Fruit fly (Drosophila melanogaster) whole organism, adult: Measurements from ENCODE around the gene HLH3B.

Experiments used
- CG11617 ChIP-seq: fragments of 200-800 bp; sonication (Bioruptor generic); optimal IDR thresholded peaks from 2 replicates; lab custom pipeline; 2017; ENCODE audit warnings: mild to moderate bottlenecking, missing biosample characterization, missing genetic modification reagents, missing genetic modification characterization
- CG12768 ChIP-seq: fragments of 200-800 bp; sonication (Bioruptor generic); optimal IDR thresholded peaks from 2 replicates; lab custom pipeline; 2017; ENCODE audit warnings: missing biosample characterization, missing genetic modification characterization, mild to moderate bottlenecking, moderate library complexity, missing genetic modification reagents
- CG14711 ChIP-seq: fragments of 200-800 bp; sonication (Bioruptor generic); optimal IDR thresholded peaks from 2 replicates; lab custom pipeline; 2018; ENCODE audit warnings: missing biosample characterization, mild to moderate bottlenecking, missing genetic modification characterization, moderate library complexity
- CG1620 ChIP-seq: fragments of 200-800 bp; sonication (Bioruptor generic); optimal IDR thresholded peaks from 2 replicates; lab custom pipeline; 2016; ENCODE audit warnings: missing biosample characterization, missing genetic modification characterization
- CG33017 ChIP-seq: fragments of 200-800 bp; sonication (Bioruptor generic); optimal IDR thresholded peaks from 2 replicates; lab custom pipeline; 2018; ENCODE audit warnings: missing biosample characterization, mild to moderate bottlenecking, missing genetic modification characterization, moderate library complexity
- CG5204 ChIP-seq: fragments of 200-800 bp; sonication (Bioruptor generic); optimal IDR thresholded peaks from 2 replicates; lab custom pipeline; 2016; ENCODE audit warnings: missing biosample characterization, missing genetic modification characterization
- CG7045 ChIP-seq: fragments of 200-800 bp; sonication (Bioruptor generic); optimal IDR thresholded peaks from 2 replicates; lab custom pipeline; 2017; ENCODE audit warnings: missing biosample characterization, mild to moderate bottlenecking, missing genetic modification characterization
- CG7101 ChIP-seq: fragments of 200-800 bp; sonication (Bioruptor generic); optimal IDR thresholded peaks from 2 replicates; lab custom pipeline; 2018; ENCODE audit warnings: missing biosample characterization, mild to moderate bottlenecking, missing genetic modification characterization, moderate library complexity
- Clk ChIP-seq: fragments of 200-800 bp; sonication (Bioruptor generic); optimal IDR thresholded peaks from 2 replicates; lab custom pipeline; 2017; ENCODE audit warnings: missing biosample characterization, missing genetic modification characterization
- Crg-1 ChIP-seq: fragments of 200-800 bp; sonication (Bioruptor generic); optimal IDR thresholded peaks from 2 replicates; lab custom pipeline; 2016; ENCODE audit warnings: missing biosample characterization, missing genetic modification characterization
- Hr96 ChIP-seq: fragments of 200-800 bp; sonication (Bioruptor generic); optimal IDR thresholded peaks from 2 replicates; lab custom pipeline; 2016; ENCODE audit warnings: missing biosample characterization, missing genetic modification characterization
- Mnt ChIP-seq: fragments of 200-800 bp; sonication (Bioruptor generic); optimal IDR thresholded peaks from 2 replicates; lab custom pipeline; 2016; ENCODE audit warnings: missing biosample characterization, mild to moderate bottlenecking, missing genetic modification characterization
- bab1 ChIP-seq: fragments of 200-800 bp; sonication (Bioruptor generic); optimal IDR thresholded peaks from 3 replicates; lab custom pipeline; 2019; ENCODE audit warnings: missing biosample characterization, mild to moderate bottlenecking, missing genetic modification characterization, moderate library complexity
- cic ChIP-seq: fragments of 200-800 bp; sonication (Bioruptor generic); optimal IDR thresholded peaks from 2 replicates; lab custom pipeline; 2017; ENCODE audit warnings: missing biosample characterization, mild to moderate bottlenecking, missing genetic modification characterization, moderate library complexity
- cnc ChIP-seq, 2 experiments: fragments of >200 bp; optimal IDR thresholded peaks; 2 replicates each; lab custom pipeline; 2017
- kay ChIP-seq: fragments of 200-800 bp; sonication (Bioruptor generic); peaks from one replicate; lab custom pipeline; 2016; ENCODE audit warnings: missing biosample characterization, missing genetic modification characterization, borderline replicate concordance
- ovo ChIP-seq: fragments of 200-800 bp; sonication (Bioruptor generic); optimal IDR thresholded peaks from 2 replicates; lab custom pipeline; 2016; ENCODE audit warnings: missing biosample characterization, missing genetic modification characterization
- pad ChIP-seq: fragments of 200-800 bp; sonication (Bioruptor generic); optimal IDR thresholded peaks from 3 replicates; lab custom pipeline; 2017; ENCODE audit warnings: missing biosample characterization, missing genetic modification characterization, mild to moderate bottlenecking, moderate library complexity, missing genetic modification reagents
- tj ChIP-seq: fragments of 200-800 bp; sonication (Bioruptor generic); optimal IDR thresholded peaks from 3 replicates; lab custom pipeline; 2017; ENCODE audit warnings: missing biosample characterization, mild to moderate bottlenecking, missing genetic modification characterization, moderate library complexity
- toe ChIP-seq: fragments of 200-800 bp; sonication (Bioruptor generic); optimal IDR thresholded peaks from 2 replicates; lab custom pipeline; 2016; ENCODE audit warnings: missing biosample characterization, missing genetic modification characterization

Gene HLH3B

DNA sequence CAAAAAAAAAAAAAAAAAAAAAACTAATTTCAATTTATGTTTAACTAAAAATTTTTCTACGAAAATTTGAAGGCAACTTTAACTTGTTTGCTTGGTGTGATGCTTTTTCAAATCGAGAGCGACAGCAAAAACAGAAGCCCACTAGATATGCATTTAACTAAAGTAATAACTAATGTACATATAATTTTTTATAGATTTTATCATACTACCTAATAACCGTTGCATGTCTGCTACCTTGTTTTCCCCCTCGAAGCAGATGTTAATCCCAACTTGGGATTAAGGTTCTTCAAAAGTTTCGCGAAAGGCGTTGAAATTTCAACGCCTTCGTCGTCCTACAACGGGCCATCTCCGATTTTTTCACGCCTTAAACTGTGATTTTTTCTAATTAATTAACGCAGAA is 1.3 kb upstream of the HLH3B start, which contains the start of gene CG2652:
CG2652 (minus strand) TSS at position 101 of the 400 bp plus-strand sequence.
- no peak for TF ChIP-seq CG5204 (GFP tag; lab: Kevin White, UChicago)
- no peak for TF ChIP-seq CG7101
- no peak for TF ChIP-seq Clk (GFP tag; lab: Kevin White, UChicago)
- TF ChIP-seq cic = no peak
- no peak for TF ChIP-seq Hr96
- no peak for TF ChIP-seq pad (GFP tag; lab: Kevin White, UChicago)

DNA sequence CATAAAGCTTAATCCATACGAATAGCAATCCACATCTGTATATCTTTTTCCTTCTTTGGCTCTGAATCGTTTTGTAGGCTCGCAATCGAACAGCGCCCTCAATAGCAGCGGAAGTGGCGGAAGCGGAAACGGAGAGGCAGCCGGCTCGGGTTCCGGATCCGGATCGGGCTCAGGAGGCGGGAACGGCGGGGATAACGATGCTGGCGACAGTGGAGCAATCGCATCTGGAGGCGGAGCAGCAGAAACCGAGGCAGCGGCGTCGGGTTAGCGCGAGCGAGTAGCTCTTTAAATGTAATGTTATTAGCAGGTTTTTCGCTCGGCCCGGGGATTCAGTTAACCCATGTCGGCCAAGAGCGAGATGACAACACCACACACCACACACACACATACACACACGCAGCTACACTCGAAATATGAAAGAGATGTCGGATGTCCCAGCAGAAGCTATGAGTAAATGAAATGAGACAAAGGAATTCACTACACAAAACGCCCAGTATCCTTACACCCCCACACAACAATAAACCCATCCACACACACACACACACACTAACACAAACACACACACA is 4.4 kb downstream of the HLH3B start:
- no peak for TF ChIP-seq CG1620
- TF ChIP-seq kay (GFP tag; lab: Kevin White, UChicago) = no peak
- TF ChIP-seq bab1 = no peak
- TF ChIP-seq CG7101 = no peak
- TF ChIP-seq Hr96 = no peak
- no peak for TF ChIP-seq ovo (GFP tag; lab: Kevin White, UChicago)
- TF ChIP-seq Clk (GFP tag; lab: Kevin White, UChicago) = no peak
- TF ChIP-seq Crg-1 = no peak
- no peak for TF ChIP-seq CG14711 (tag; lab: Kevin White, UChicago)

DNA sequence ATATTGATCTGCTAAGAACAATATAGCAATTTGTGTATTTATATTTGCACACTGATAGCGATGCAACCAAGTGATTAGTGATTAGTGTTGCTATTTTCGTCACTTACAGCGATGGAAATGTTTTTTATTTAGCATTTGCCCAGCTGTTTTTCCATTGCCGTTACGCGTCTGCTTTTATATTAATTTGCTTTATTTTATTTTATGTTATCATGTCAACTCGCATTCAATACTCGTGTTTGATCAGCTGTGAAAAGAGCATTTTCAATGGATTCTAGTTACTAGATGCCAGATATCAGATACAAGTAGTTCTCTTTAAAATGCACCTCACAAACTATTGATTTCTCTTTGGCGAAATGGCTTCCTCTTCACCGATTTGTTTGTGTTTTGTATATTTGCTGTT is 18.1 kb downstream of the HLH3B start:
- TF ChIP-seq CG33017 (tag; lab: Kevin White, UChicago) = no peak
- TF ChIP-seq Clk (GFP tag; lab: Kevin White, UChicago) = no peak
- no peak for TF ChIP-seq CG7101
- TF ChIP-seq Crg-1 = peak; percentile 5
- TF ChIP-seq kay (GFP tag; lab: Kevin White, UChicago) = no peak

DNA sequence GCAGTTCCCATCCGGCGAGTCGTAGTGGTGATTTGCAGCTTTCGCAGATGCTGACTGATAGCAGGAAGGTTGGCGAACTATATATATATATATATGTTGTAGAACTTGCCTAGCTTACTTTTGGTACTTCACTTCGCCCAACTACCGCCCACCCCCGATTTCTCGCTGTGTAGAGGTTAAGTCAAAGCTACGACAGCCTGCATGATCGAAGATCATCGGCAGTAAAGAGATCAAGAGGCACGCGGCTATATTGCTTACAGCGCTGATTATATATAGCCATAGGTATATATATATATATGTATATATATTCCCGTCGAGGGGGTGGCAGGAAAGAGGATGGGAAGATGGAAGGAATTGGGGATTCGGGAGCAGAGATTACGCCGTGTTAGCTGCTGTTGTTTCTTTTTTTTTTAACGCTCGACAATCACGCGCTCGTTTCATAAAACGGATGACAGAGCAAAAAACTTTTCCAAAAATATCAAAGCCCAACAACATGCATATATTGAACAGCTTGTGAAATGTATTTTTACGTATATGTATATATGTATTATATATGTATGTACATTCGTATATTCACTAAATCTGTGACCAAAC is 18.9 kb downstream of the HLH3B start:
- no peak for TF ChIP-seq pad (GFP tag; lab: Kevin White, UChicago)
- TF ChIP-seq kay (GFP tag; lab: Kevin White, UChicago) = peak; percentile 68
- TF ChIP-seq bab1 = no peak
- TF ChIP-seq tj (GFP tag; lab: Kevin White, UChicago) = peak; percentile 24
- no peak for TF ChIP-seq Crg-1
- TF ChIP-seq Hr96 = no peak
- no peak for TF ChIP-seq cic

DNA sequence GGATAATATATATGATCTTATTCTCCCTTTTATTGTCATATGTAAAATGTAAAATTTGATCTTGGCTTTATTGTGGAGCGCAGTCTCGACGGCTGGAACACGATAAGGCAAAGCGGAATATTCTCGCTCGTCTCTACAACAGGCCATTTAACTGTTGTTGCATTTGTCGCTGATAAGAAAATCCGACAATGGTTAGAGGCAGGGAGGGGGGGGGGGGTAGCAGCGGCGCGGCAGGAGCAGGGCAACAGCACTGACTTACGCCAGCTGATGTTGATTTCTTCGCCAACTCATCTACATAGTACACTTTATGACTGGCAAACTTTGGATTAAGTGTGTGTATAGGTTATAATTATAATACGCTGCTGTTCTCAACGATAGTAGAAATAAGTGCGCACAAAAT is 19.8 kb downstream of the HLH3B start:
- TF ChIP-seq CG7101 = no peak
- peak; percentile 23 for TF ChIP-seq cic
- TF ChIP-seq Clk (GFP tag; lab: Kevin White, UChicago) = no peak
- TF ChIP-seq kay (GFP tag; lab: Kevin White, UChicago) = no peak
- no peak for TF ChIP-seq CG7045 (GFP tag; lab: Kevin White, UChicago)
- no peak for TF ChIP-seq Hr96
- no peak for TF ChIP-seq pad (GFP tag; lab: Kevin White, UChicago)
- no peak for TF ChIP-seq CG12768 (GFP tag; lab: Kevin White, UChicago)
- no peak for TF ChIP-seq CG33017 (tag; lab: Kevin White, UChicago)
- no peak for TF ChIP-seq CG1620
- no peak for TF ChIP-seq bab1
- peak; percentile 10 for TF ChIP-seq tj (GFP tag; lab: Kevin White, UChicago)
- no peak for TF ChIP-seq Crg-1
- peak in 1 of 2 experiments; percentile 22 for TF ChIP-seq cnc (optimal IDR thresholded peaks at IDR 0.05; lab: Kevin White, UChicago)
- no peak for TF ChIP-seq CG5204 (GFP tag; lab: Kevin White, UChicago)
- no peak for TF ChIP-seq CG14711 (tag; lab: Kevin White, UChicago)
- TF ChIP-seq CG11617 (GFP tag; lab: Kevin White, UChicago) = no peak
- TF ChIP-seq toe (GFP tag; lab: Kevin White, UChicago) = no peak
- no peak for TF ChIP-seq Mnt (GFP tag; lab: Kevin White, UChicago)
- TF ChIP-seq ovo (GFP tag; lab: Kevin White, UChicago) = no peak

DNA sequence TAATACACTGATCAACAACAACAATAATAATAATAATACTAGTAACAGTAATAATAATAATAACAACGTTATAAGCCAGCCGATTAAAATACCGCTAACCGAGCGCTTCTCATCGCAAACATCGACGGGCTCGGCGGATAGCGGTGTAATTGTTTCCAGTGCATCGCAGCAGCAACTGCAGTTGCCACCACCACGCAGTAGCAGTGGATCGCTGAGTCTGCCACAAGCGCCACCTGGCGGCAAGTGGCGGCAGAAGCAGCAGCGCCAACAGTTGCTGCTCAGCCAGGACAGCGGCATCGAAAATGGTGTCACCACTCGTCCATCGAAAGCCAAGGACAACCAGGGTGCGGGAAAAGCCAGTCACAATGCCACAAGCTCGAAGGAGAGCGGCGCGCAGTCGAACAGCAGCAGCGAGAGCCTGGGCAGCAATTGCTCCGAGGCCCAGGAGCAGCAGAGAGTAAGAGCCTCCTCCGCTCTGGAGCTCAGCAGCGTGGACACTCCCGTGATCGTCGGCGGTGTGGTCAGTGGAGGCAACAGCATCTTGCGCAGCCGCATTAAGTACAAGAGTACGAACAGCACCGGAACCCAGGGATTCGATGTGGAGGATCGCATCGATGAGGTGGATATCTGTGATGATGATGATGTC is 22.0 kb downstream of the HLH3B start:
- TF ChIP-seq Crg-1 = no peak
- TF ChIP-seq CG33017 (tag; lab: Kevin White, UChicago) = no peak
- no peak for TF ChIP-seq CG7101
- TF ChIP-seq CG7045 (GFP tag; lab: Kevin White, UChicago) = no peak
- TF ChIP-seq pad (GFP tag; lab: Kevin White, UChicago) = no peak
- no peak for TF ChIP-seq CG5204 (GFP tag; lab: Kevin White, UChicago)
- TF ChIP-seq Mnt (GFP tag; lab: Kevin White, UChicago) = no peak
- no peak for TF ChIP-seq CG11617 (GFP tag; lab: Kevin White, UChicago)
- TF ChIP-seq CG14711 (tag; lab: Kevin White, UChicago) = no peak
- no peak for TF ChIP-seq CG1620
- no peak for TF ChIP-seq cnc (optimal IDR thresholded peaks at IDR 0.05; lab: Kevin White, UChicago)
- TF ChIP-seq Clk (GFP tag; lab: Kevin White, UChicago) = no peak
- TF ChIP-seq CG12768 (GFP tag; lab: Kevin White, UChicago) = no peak
- no peak for TF ChIP-seq toe (GFP tag; lab: Kevin White, UChicago)
- TF ChIP-seq cic = no peak
- no peak for TF ChIP-seq Hr96
- TF ChIP-seq ovo (GFP tag; lab: Kevin White, UChicago) = no peak
